Worm (Caenorhabditis elegans) whole organism, young adult: ENCODE data around the gene T28F3.11.

Experiments used
- B0019.2 ChIP-seq: fragments of 200-800 bp; sonication (Bioruptor generic); conservative IDR thresholded peaks from 2 replicates; pipeline ENCODE4 v1.3.6; 2022; ENCODE audit warnings: missing genetic modification reagents, missing genetic modification characterization, missing compliant biosample characterization
- B0035.1 ChIP-seq: sonication (generic microtip); optimal IDR thresholded peaks from 2 replicates; lab custom pipeline; 2016; ENCODE audit warnings: missing genetic modification characterization, mild to moderate bottlenecking, missing compliant biosample characterization, missing genotype, missing genetic modification reagents
- C17E4.6 ChIP-seq: fragments of 200-800 bp; sonication (Bioruptor generic); IDR thresholded peaks from 2 replicates; pipeline ENCODE4 v1.3.6; 2022; ENCODE audit warnings: missing genetic modification reagents, missing genetic modification characterization, missing compliant biosample characterization
- F10E7.11 ChIP-seq: sonication (generic microtip); optimal IDR thresholded peaks from 2 replicates; lab custom pipeline; 2017; ENCODE audit warnings: mild to moderate bottlenecking, missing genetic modification characterization, moderate library complexity, missing compliant biosample characterization
- F37B4.10 ChIP-seq: fragments of 200-800 bp; sonication (Bioruptor generic); IDR thresholded peaks from 2 replicates; pipeline ENCODE4 v1.3.6; 2022; ENCODE audit warnings: missing genetic modification characterization, missing compliant biosample characterization
- F49E8.2 ChIP-seq: sonication (generic microtip); optimal IDR thresholded peaks from 3 replicates; lab custom pipeline; 2017; ENCODE audit warnings: missing genetic modification characterization, mild to moderate bottlenecking, missing compliant biosample characterization, antibody characterized with exemption, moderate library complexity; ENCODE audit not compliant: insufficient read depth
- F57C9.4 ChIP-seq: sonication (generic microtip); optimal IDR thresholded peaks from 2 replicates; lab custom pipeline; 2017; ENCODE audit warnings: mild to moderate bottlenecking, missing genetic modification characterization, missing compliant biosample characterization
- K11D2.4 ChIP-seq: fragments of 200-800 bp; sonication (Bioruptor generic); IDR thresholded peaks from 2 replicates; pipeline ENCODE4 v1.3.6; 2022; ENCODE audit warnings: missing genetic modification reagents, missing genetic modification characterization, missing compliant biosample characterization
- K12H6.12 ChIP-seq: fragments of 200-800 bp; sonication (Bioruptor generic); optimal IDR thresholded peaks from 2 replicates; lab custom pipeline; 2018; ENCODE audit warnings: mild to moderate bottlenecking, missing genetic modification characterization, missing compliant biosample characterization
- T07F8.4 ChIP-seq: sonication (generic microtip); optimal IDR thresholded peaks from 2 replicates; lab custom pipeline; 2016; ENCODE audit warnings: mild to moderate bottlenecking, missing genetic modification characterization, moderate library complexity, missing compliant biosample characterization
- Y53F4B.3 ChIP-seq: fragments of 200-800 bp; sonication (Bioruptor generic); IDR thresholded peaks from 2 replicates; pipeline ENCODE4 v1.3.6; 2022; ENCODE audit warnings: missing genetic modification reagents, missing genetic modification characterization, missing compliant biosample characterization
- ama-1 ChIP-seq, 3 experiments: fragments of 150-350 bp in 1 of 3; sonication (generic microtip) in 2 of 3; optimal IDR thresholded peaks; 2 replicates each; lab custom pipeline; 2014 to 2018; ENCODE audit warnings: missing biosample characterization in 2 of 3, missing genetic modification characterization in 2 of 3, missing genetic modification reagents in 2 of 3
- atf-7 ChIP-seq: sonication (generic microtip); optimal IDR thresholded peaks from 2 replicates; lab custom pipeline; 2017; ENCODE audit warnings: mild to moderate bottlenecking, missing genetic modification characterization, missing compliant biosample characterization
- athp-1 ChIP-seq: sonication (generic microtip); optimal IDR thresholded peaks from 2 replicates; lab custom pipeline; 2017; ENCODE audit warnings: mild to moderate bottlenecking, missing genetic modification characterization, missing compliant biosample characterization
- attf-3 ChIP-seq: fragments of 200-800 bp; sonication (Bioruptor generic); conservative IDR thresholded peaks from 2 replicates; pipeline ENCODE4 v1.3.6; 2022; ENCODE audit warnings: missing genetic modification reagents, missing genetic modification characterization, missing compliant biosample characterization
- attf-5 ChIP-seq: fragments of 200-800 bp; sonication (Bioruptor generic); optimal IDR thresholded peaks from 2 replicates; lab custom pipeline; 2018; ENCODE audit warnings: mild to moderate bottlenecking, missing genetic modification characterization, missing compliant biosample characterization
- attf-6 ChIP-seq: fragments of 200-800 bp; sonication (Bioruptor generic); IDR thresholded peaks from 2 replicates; pipeline ENCODE4 v1.3.6; 2022; ENCODE audit warnings: missing genetic modification reagents, missing genetic modification characterization, missing compliant biosample characterization
- ceh-58 ChIP-seq: fragments of 200-800 bp; sonication (Bioruptor generic); IDR thresholded peaks from 2 replicates; pipeline ENCODE4 v1.3.6; 2022; ENCODE audit warnings: missing genetic modification characterization, missing compliant biosample characterization
- ceh-79 ChIP-seq: sonication (generic microtip); optimal IDR thresholded peaks from 2 replicates; lab custom pipeline; 2017; ENCODE audit warnings: mild to moderate bottlenecking, missing genetic modification characterization, missing compliant biosample characterization
- dpff-1 ChIP-seq: sonication (generic microtip); optimal IDR thresholded peaks from 2 replicates; lab custom pipeline; 2017; ENCODE audit warnings: mild to moderate bottlenecking, missing genetic modification characterization, missing compliant biosample characterization
- egrh-3 ChIP-seq: fragments of 200-800 bp; sonication (Bioruptor generic); IDR thresholded peaks from 2 replicates; pipeline ENCODE4 v1.3.6; 2022; ENCODE audit warnings: missing genetic modification reagents, missing genetic modification characterization, missing compliant biosample characterization
- gei-17 ChIP-seq: fragments of 200-800 bp; sonication (Bioruptor generic); optimal IDR thresholded peaks from 2 replicates; lab custom pipeline; 2018; ENCODE audit warnings: mild to moderate bottlenecking, missing genetic modification characterization, missing compliant biosample characterization
- him-1 ChIP-seq: sonication (generic microtip); optimal IDR thresholded peaks from 2 replicates; lab custom pipeline; 2016; ENCODE audit warnings: missing genotype, missing genetic modification reagents, missing genetic modification characterization, missing compliant biosample characterization
- hlh-12 ChIP-seq: sonication (generic microtip); optimal IDR thresholded peaks from 2 replicates; lab custom pipeline; 2016; ENCODE audit warnings: missing genetic modification characterization, missing compliant biosample characterization
- hmg-20 ChIP-seq: fragments of 200-800 bp; sonication (Bioruptor generic); IDR thresholded peaks from 2 replicates; pipeline ENCODE4 v1.3.6; 2022; ENCODE audit warnings: missing genetic modification reagents, missing genetic modification characterization, missing compliant biosample characterization
- hsf-1 ChIP-seq: fragments of 200-800 bp; sonication (Bioruptor generic); IDR thresholded peaks from 2 replicates; pipeline ENCODE4 v1.3.6; 2022; ENCODE audit warnings: missing genetic modification reagents, missing genetic modification characterization, missing compliant biosample characterization
- lin-54 ChIP-seq: fragments of 200-800 bp; sonication (Bioruptor generic); optimal IDR thresholded peaks from 2 replicates; lab custom pipeline; 2018; ENCODE audit warnings: mild to moderate bottlenecking, missing genetic modification characterization, missing compliant biosample characterization
- lir-1 ChIP-seq: fragments of 200-800 bp; sonication (Bioruptor generic); conservative IDR thresholded peaks from 2 replicates; pipeline ENCODE4 v1.3.6; 2022; ENCODE audit warnings: missing genetic modification reagents, missing genetic modification characterization, missing compliant biosample characterization
- mcd-1 ChIP-seq: fragments of 200-800 bp; sonication (Bioruptor generic); IDR thresholded peaks from 2 replicates; pipeline ENCODE4 v1.3.6; 2022; ENCODE audit warnings: missing genetic modification reagents, missing genetic modification characterization, missing compliant biosample characterization
- mel-28 ChIP-seq: sonication (generic microtip); optimal IDR thresholded peaks from 2 replicates; lab custom pipeline; 2016; ENCODE audit warnings: borderline replicate concordance, mild to moderate bottlenecking, missing genetic modification characterization, missing compliant biosample characterization
- nfya-1 ChIP-seq: sonication (generic microtip); optimal IDR thresholded peaks from 2 replicates; lab custom pipeline; 2017; ENCODE audit warnings: antibody characterized with exemption, missing compliant biosample characterization, missing genetic modification characterization, borderline replicate concordance; ENCODE audit not compliant: insufficient read depth
- nhr-120 ChIP-seq: fragments of 200-800 bp; sonication (Bioruptor generic); IDR thresholded peaks from 2 replicates; pipeline ENCODE4 v1.3.6; 2022; ENCODE audit warnings: missing genetic modification characterization, missing compliant biosample characterization
- nhr-27 ChIP-seq: fragments of 200-800 bp; sonication (Bioruptor generic); optimal IDR thresholded peaks from 2 replicates; lab custom pipeline; 2018; ENCODE audit warnings: mild to moderate bottlenecking, missing genetic modification characterization, moderate library complexity, missing compliant biosample characterization
- pha-4 ChIP-seq: fragments of 150-350 bp; sonication (generic microtip); optimal IDR thresholded peaks from 2 replicates; lab custom pipeline; 2014; ENCODE audit warnings: missing biosample characterization, missing genetic modification reagents, missing genetic modification characterization
- rcor-1 ChIP-seq: fragments of 200-800 bp; sonication (Bioruptor generic); IDR thresholded peaks from 2 replicates; pipeline ENCODE4 v1.3.6; 2022; ENCODE audit warnings: missing genetic modification reagents, missing genetic modification characterization, missing compliant biosample characterization
- repo-1 ChIP-seq: sonication (generic microtip); optimal IDR thresholded peaks from 2 replicates; lab custom pipeline; 2017; ENCODE audit warnings: mild to moderate bottlenecking, missing genetic modification characterization, missing compliant biosample characterization
- sdz-38 ChIP-seq: sonication (generic microtip); optimal IDR thresholded peaks from 2 replicates; lab custom pipeline; 2016; ENCODE audit warnings: missing genotype, missing genetic modification characterization, missing compliant biosample characterization
- sea-2 ChIP-seq: fragments of 200-800 bp; sonication (Bioruptor generic); IDR thresholded peaks from 2 replicates; pipeline ENCODE4 v1.3.6; 2022; ENCODE audit warnings: missing genetic modification characterization, missing compliant biosample characterization
- snpc-1.1 ChIP-seq: sonication (generic microtip); optimal IDR thresholded peaks from 2 replicates; lab custom pipeline; 2017; ENCODE audit warnings: missing genetic modification characterization, mild to moderate bottlenecking, missing compliant biosample characterization, antibody characterized with exemption, moderate library complexity, missing genotype, missing genetic modification reagents; ENCODE audit not compliant: insufficient read depth
- snpc-4 ChIP-seq, 5 experiments: fragments of 150-350 bp in 1 of 5; sonication (generic microtip) in 4 of 5; optimal IDR thresholded peaks; 2 replicates each; lab custom pipeline; 2014 to 2018; ENCODE audit warnings: missing genetic modification characterization in 5 of 5, missing biosample characterization in 3 of 5, antibody characterized with exemption in 2 of 5, mild to moderate bottlenecking in 2 of 5, missing compliant biosample characterization in 2 of 5, missing genotype in 2 of 5, moderate library complexity in 2 of 5, missing genetic modification reagents in 1 of 5
- somi-1 ChIP-seq: fragments of 200-800 bp; sonication (Bioruptor generic); optimal IDR thresholded peaks from 2 replicates; lab custom pipeline; 2018; ENCODE audit warnings: mild to moderate bottlenecking, missing genetic modification characterization, missing compliant biosample characterization
- tbp1 ChIP-seq: fragments of 200-800 bp; sonication (Bioruptor generic); optimal IDR thresholded peaks from 2 replicates; lab custom pipeline; 2018; ENCODE audit warnings: mild to moderate bottlenecking, missing genetic modification characterization, missing compliant biosample characterization
- tbx-9 ChIP-seq: sonication (generic microtip); optimal IDR thresholded peaks from 2 replicates; lab custom pipeline; 2016; ENCODE audit warnings: borderline replicate concordance, missing genetic modification characterization, inconsistent platforms, missing compliant biosample characterization
- ztf-18 ChIP-seq: sonication (generic microtip); optimal IDR thresholded peaks from 2 replicates; lab custom pipeline; 2016; ENCODE audit warnings: missing genotype, mild to moderate bottlenecking, missing genetic modification characterization, missing compliant biosample characterization
- ztf-28 ChIP-seq: fragments of 200-800 bp; sonication (Bioruptor generic); IDR thresholded peaks from 2 replicates; pipeline ENCODE4 v1.3.6; 2022; ENCODE audit warnings: missing genetic modification reagents, missing genetic modification characterization, missing compliant biosample characterization
- ztf-3 ChIP-seq: fragments of 200-800 bp; sonication (Bioruptor generic); optimal IDR thresholded peaks from 2 replicates; lab custom pipeline; 2018; ENCODE audit warnings: mild to moderate bottlenecking, missing genetic modification characterization, missing compliant biosample characterization
- ztf-6 ChIP-seq: fragments of 200-800 bp; sonication (Bioruptor generic); IDR thresholded peaks from 2 replicates; pipeline ENCODE4 v1.3.6; 2022; ENCODE audit warnings: missing genetic modification reagents, missing genetic modification characterization, missing compliant biosample characterization

T28F3.11 gene

DNA sequence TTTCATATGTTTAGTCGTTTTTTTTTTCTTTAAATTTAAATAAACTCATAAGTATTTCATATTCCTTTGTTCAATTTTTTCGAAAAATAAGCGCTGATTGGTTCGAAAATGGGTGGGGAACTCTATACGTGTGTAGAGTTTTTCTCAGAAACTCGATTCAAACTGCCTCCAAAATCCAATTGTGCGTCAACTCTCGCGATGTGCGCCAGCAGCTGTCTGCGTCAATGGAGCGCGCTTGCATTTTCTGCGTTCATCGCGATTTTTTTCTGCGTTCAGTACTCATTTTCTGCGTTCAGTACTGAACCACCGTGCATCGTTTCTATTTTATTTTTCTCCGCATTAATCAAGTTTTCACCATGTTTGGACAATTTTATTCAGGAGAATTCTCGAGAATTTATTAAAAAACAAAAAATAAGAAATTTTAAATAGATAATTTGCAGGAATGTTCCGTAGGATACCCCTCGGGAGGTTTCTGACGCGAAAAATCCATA, 41.7 kb downstream of the T28F3.11 start, which contains the start of gene eelo-2 (continued):
- no peak for TF ChIP-seq ceh-79
- TF ChIP-seq attf-5 (GFP tag; lab: Kevin White, UChicago), result peak; percentile 99
- TF ChIP-seq gei-17, result peak; percentile 86
- TF ChIP-seq dpff-1 (tag; lab: Kevin White, UChicago), result no peak
- peak; percentile 94 for TF ChIP-seq snpc-4 (GFP tag; optimal IDR thresholded peaks at IDR 0.05; lab: Kevin White, UChicago)
- peak; percentile 90 to 97 (median 97) for TF ChIP-seq snpc-4 (tag; optimal IDR thresholded peaks at IDR 0.05; lab: Kevin White, UChicago)
- no peak for TF ChIP-seq nfya-1 (tag; lab: Kevin White, UChicago)
- peak; percentile 64 for TF ChIP-seq T07F8.4 (tag; lab: Kevin White, UChicago)
- peak; percentile 95 for TF ChIP-seq athp-1 (tag; lab: Kevin White, UChicago)
- peak; percentile 79 for TF ChIP-seq mel-28 (tag; lab: Kevin White, UChicago)
- TF ChIP-seq attf-6, result peak; percentile 98
- TF ChIP-seq ama-1 (optimal IDR thresholded peaks at IDR 0.05; lab: Kevin White, UChicago), result no peak
- no peak for TF ChIP-seq ama-1 (GFP tag; optimal IDR thresholded peaks at IDR 0.05; lab: Kevin White, UChicago)
- no peak for TF ChIP-seq ceh-58 (GFP tag; lab: Robert Waterston, UW)
- TF ChIP-seq lir-1 (GFP tag; lab: Robert Waterston, UW), result peak; percentile 95
- peak; percentile 86 for TF ChIP-seq F49E8.2 (tag; lab: Kevin White, UChicago)
- no peak for TF ChIP-seq F37B4.10 (GFP tag; lab: Robert Waterston, UW)
- no peak for TF ChIP-seq sdz-38 (tag; lab: Kevin White, UChicago)
- peak; percentile 87 for TF ChIP-seq ztf-6 (GFP tag; lab: Robert Waterston, UW)
- TF ChIP-seq nhr-27 (tag; lab: Kevin White, UChicago), result no peak
- TF ChIP-seq B0035.1 (tag; lab: Kevin White, UChicago), result peak; percentile 69
- peak; percentile 52; the same call in 1 of the 2 replicates for TF ChIP-seq ztf-28 (GFP tag; lab: Robert Waterston, UW)
- peak; percentile 81 for TF ChIP-seq tbp1 (GFP tag; lab: Kevin White, UChicago)
- peak; percentile 79 for TF ChIP-seq pha-4
- TF ChIP-seq him-1 (tag; lab: Kevin White, UChicago), result peak; percentile 73
- TF ChIP-seq sea-2, result no peak
- TF ChIP-seq K11D2.4 (GFP tag; lab: Robert Waterston, UW), result peak; percentile 96
- TF ChIP-seq hsf-1 (GFP tag; lab: Robert Waterston, UW), result peak; percentile 93
- peak; percentile 98 for TF ChIP-seq rcor-1
- peak; percentile 94 for TF ChIP-seq hmg-20 (GFP tag; lab: Robert Waterston, UW)
- TF ChIP-seq K12H6.12 (tag; lab: Kevin White, UChicago), result peak; percentile 93
- TF ChIP-seq Y53F4B.3 (GFP tag; lab: Robert Waterston, UW), result no peak
- TF ChIP-seq B0019.2 (GFP tag; lab: Robert Waterston, UW), result peak; percentile 64
- TF ChIP-seq C17E4.6 (GFP tag; lab: Robert Waterston, UW), result peak; percentile 96
- TF ChIP-seq egrh-3, result peak; percentile 62
- peak; percentile 63 for TF ChIP-seq attf-3 (GFP tag; lab: Robert Waterston, UW)
- no peak for TF ChIP-seq hlh-12 (tag; lab: Kevin White, UChicago)
- peak; percentile 92 for TF ChIP-seq somi-1 (GFP tag; lab: Kevin White, UChicago)
- peak; percentile 99 for TF ChIP-seq ztf-18 (tag; lab: Kevin White, UChicago)
- TF ChIP-seq snpc-1.1 (tag; lab: Kevin White, UChicago), result peak; percentile 46
- TF ChIP-seq F10E7.11, result peak; percentile 12
- TF ChIP-seq tbx-9 (tag; lab: Kevin White, UChicago), result no peak
- TF ChIP-seq atf-7 (tag; lab: Kevin White, UChicago), result peak; percentile 93
- peak; percentile 96 for TF ChIP-seq repo-1
- peak; percentile 100 for TF ChIP-seq mcd-1 (GFP tag; lab: Robert Waterston, UW)
- peak; percentile 100 for TF ChIP-seq lin-54 (GFP tag; lab: Kevin White, UChicago)
- 0 out of 2 replicates have a peak, but pooled peaks have one; percentile 63 for TF ChIP-seq nhr-120
- TF ChIP-seq F57C9.4, result peak; percentile 41
- TF ChIP-seq ztf-3, result peak; percentile 74
